Fruit fly (Drosophila melanogaster) whole organism, embryonic: ENCODE results near the gene COX7AL2.

ENCODE experiments used
- B-H2 ChIP-seq: fragments of 200-800 bp; sonication (Bioruptor generic); optimal IDR thresholded peaks from 2 replicates; lab custom pipeline; 2018; ENCODE audit warnings: missing biosample characterization, mild to moderate bottlenecking, missing genetic modification characterization
- BEAF-32 ChIP-seq: fragments of 200-800 bp; sonication (Bioruptor generic); optimal IDR thresholded peaks from 3 replicates; lab custom pipeline; 2017; ENCODE audit warnings: missing biosample characterization, missing genetic modification characterization, mild to moderate bottlenecking, moderate library complexity, missing genetic modification reagents
- CG10267 ChIP-seq: fragments of 200-800 bp; sonication (Bioruptor generic); optimal IDR thresholded peaks from 2 replicates; lab custom pipeline; 2018; ENCODE audit warnings: missing biosample characterization, mild to moderate bottlenecking, missing genetic modification characterization, moderate library complexity
- CG11456 ChIP-seq: fragments of 200-800 bp; sonication (Bioruptor generic); IDR thresholded peaks from 3 replicates; pipeline ENCODE4 v1.3.6; 2022; ENCODE audit warnings: missing biosample characterization, missing genetic modification characterization
- CG12391 ChIP-seq: fragments of 200-800 bp; sonication (Bioruptor generic); optimal IDR thresholded peaks from 3 replicates; lab custom pipeline; 2018; ENCODE audit warnings: missing biosample characterization, mild to moderate bottlenecking, missing genetic modification characterization, moderate library complexity
- CG12769 ChIP-seq: fragments of 200-800 bp; sonication (Bioruptor generic); optimal IDR thresholded peaks from 2 replicates; lab custom pipeline; 2019; ENCODE audit warnings: missing biosample characterization, mild to moderate bottlenecking, missing genetic modification characterization, moderate library complexity
- CG14050 ChIP-seq: fragments of 200-800 bp; sonication (Bioruptor generic); IDR thresholded peaks from 3 replicates; pipeline ENCODE4 v1.3.6; 2022; ENCODE audit warnings: missing biosample characterization, missing genetic modification characterization
- CG14710 ChIP-seq: fragments of 200-800 bp; sonication (Bioruptor generic); optimal IDR thresholded peaks from 3 replicates; lab custom pipeline; 2019; ENCODE audit warnings: missing biosample characterization, mild to moderate bottlenecking, missing genetic modification characterization, moderate library complexity
- CG15269 ChIP-seq: fragments of 200-800 bp; sonication (Bioruptor generic); optimal IDR thresholded peaks from 2 replicates; lab custom pipeline; 2018; ENCODE audit warnings: missing biosample characterization, mild to moderate bottlenecking, missing genetic modification characterization, moderate library complexity
- CG16815 ChIP-seq: fragments of 200-800 bp; sonication (Bioruptor generic); optimal IDR thresholded peaks from 3 replicates; lab custom pipeline; 2017; ENCODE audit warnings: missing biosample characterization, mild to moderate bottlenecking, missing genetic modification characterization
- CG17186 ChIP-seq: fragments of 200-800 bp; sonication (Bioruptor generic); optimal IDR thresholded peaks from 3 replicates; lab custom pipeline; 2017; ENCODE audit warnings: missing biosample characterization, missing genetic modification reagents, missing genetic modification characterization
- CG3163 ChIP-seq: fragments of 200-800 bp; sonication (Bioruptor generic); optimal IDR thresholded peaks from 3 replicates; lab custom pipeline; 2016; ENCODE audit warnings: missing biosample characterization, missing genetic modification characterization
- CG33557 ChIP-seq: fragments of 200-800 bp; sonication (Bioruptor generic); optimal IDR thresholded peaks from 2 replicates; lab custom pipeline; 2019; ENCODE audit warnings: missing biosample characterization, mild to moderate bottlenecking, missing genetic modification characterization, moderate library complexity
- CG34376 ChIP-seq: fragments of 200-800 bp; sonication (Bioruptor generic); optimal IDR thresholded peaks from 2 replicates; lab custom pipeline; 2018; ENCODE audit warnings: missing biosample characterization, mild to moderate bottlenecking, missing genetic modification characterization
- CG4404 ChIP-seq: fragments of 200-800 bp; sonication (Bioruptor generic); IDR thresholded peaks from 2 replicates; pipeline ENCODE4 v1.3.6; 2022; ENCODE audit warnings: missing biosample characterization, missing genetic modification characterization
- CG5245 ChIP-seq: fragments of 200-800 bp; sonication (Bioruptor generic); optimal IDR thresholded peaks from 3 replicates; lab custom pipeline; 2016; ENCODE audit warnings: missing biosample characterization, missing genetic modification characterization
- CG6813 ChIP-seq: fragments of 200-800 bp; sonication (Bioruptor generic); optimal IDR thresholded peaks from 2 replicates; lab custom pipeline; 2017; ENCODE audit warnings: missing biosample characterization, missing genetic modification characterization, mild to moderate bottlenecking, moderate library complexity, missing genetic modification reagents
- CG8359 ChIP-seq: fragments of 200-800 bp; sonication (Bioruptor generic); optimal IDR thresholded peaks from 2 replicates; lab custom pipeline; 2017; ENCODE audit warnings: missing biosample characterization, mild to moderate bottlenecking, missing genetic modification characterization, borderline replicate concordance
- CG9876 ChIP-seq: fragments of 200-800 bp; sonication (Bioruptor generic); optimal IDR thresholded peaks from 2 replicates; lab custom pipeline; 2016; ENCODE audit warnings: missing biosample characterization, missing genetic modification characterization
- Camta ChIP-seq: fragments of 200-800 bp; sonication (Bioruptor generic); optimal IDR thresholded peaks from 2 replicates; lab custom pipeline; 2016; ENCODE audit warnings: missing biosample characterization, missing genetic modification characterization
- Deaf1 ChIP-seq: fragments of 200-800 bp; optimal IDR thresholded peaks from 3 replicates; lab custom pipeline; 2019; ENCODE audit warnings: missing biosample characterization, mild to moderate bottlenecking, missing genetic modification characterization, moderate library complexity
- Dfd ChIP-seq, 2 experiments: fragments of >200 bp; optimal IDR thresholded peaks; 2 replicates each; lab custom pipeline; 2017; ENCODE audit warnings: missing biosample characterization in 2 of 2, missing genetic modification characterization in 2 of 2
- Fer1 ChIP-seq: fragments of 200-800 bp; sonication (Bioruptor generic); optimal IDR thresholded peaks from 2 replicates; lab custom pipeline; 2017; ENCODE audit warnings: missing biosample characterization, mild to moderate bottlenecking, missing genetic modification characterization
- Gsc ChIP-seq: fragments of 200-800 bp; sonication (Bioruptor generic); IDR thresholded peaks from 2 replicates; pipeline ENCODE4 v1.3.6; 2022; ENCODE audit warnings: missing biosample characterization, missing genetic modification characterization
- HLH3B ChIP-seq: fragments of 200-800 bp; sonication (Bioruptor generic); IDR thresholded peaks from 2 replicates; pipeline ENCODE4 v1.3.6; 2022; ENCODE audit warnings: missing biosample characterization, missing genetic modification characterization
- HLH4C ChIP-seq: fragments of 200-800 bp; sonication (Bioruptor generic); IDR thresholded peaks from 3 replicates; pipeline ENCODE4 v1.3.6; 2022; ENCODE audit warnings: missing biosample characterization, missing genetic modification characterization; ENCODE audit not compliant: partially characterized antibody
- HLHmδ ChIP-seq: fragments of 200-800 bp; sonication (Bioruptor generic); optimal IDR thresholded peaks from 2 replicates; lab custom pipeline; 2018; ENCODE audit warnings: missing biosample characterization, mild to moderate bottlenecking, missing genetic modification characterization, moderate library complexity
- HmgZ ChIP-seq: fragments of 200-800 bp; sonication (Bioruptor generic); optimal IDR thresholded peaks from 2 replicates; lab custom pipeline; 2018; ENCODE audit warnings: missing biosample characterization, mild to moderate bottlenecking, missing genetic modification characterization
- Hmr ChIP-seq: fragments of 200-800 bp; sonication (Bioruptor generic); optimal IDR thresholded peaks from 3 replicates; lab custom pipeline; 2017; ENCODE audit warnings: mild to moderate bottlenecking, missing biosample characterization, missing genetic modification reagents, missing genetic modification characterization
- Lpt ChIP-seq: fragments of >200 bp; optimal IDR thresholded peaks from 2 replicates; lab custom pipeline; 2018; ENCODE audit warnings: missing biosample characterization, missing genetic modification characterization
- NC2β ChIP-seq: fragments of 200-800 bp; sonication (Bioruptor generic); optimal IDR thresholded peaks from 2 replicates; lab custom pipeline; 2016; ENCODE audit warnings: missing biosample characterization, missing genetic modification characterization
- Nf-YB ChIP-seq: fragments of 200-800 bp; sonication (Bioruptor generic); optimal IDR thresholded peaks from 3 replicates; lab custom pipeline; 2019; ENCODE audit warnings: missing biosample characterization, mild to moderate bottlenecking, missing genetic modification characterization, moderate library complexity
- Rfx ChIP-seq: fragments of 200-800 bp; sonication (Bioruptor generic); IDR thresholded peaks from 2 replicates; pipeline ENCODE4 v1.3.6; 2022; ENCODE audit warnings: missing biosample characterization, missing genetic modification characterization
- YL-1 ChIP-seq: fragments of 200-800 bp; sonication (Bioruptor generic); optimal IDR thresholded peaks from 3 replicates; lab custom pipeline; 2017; ENCODE audit warnings: missing biosample characterization, mild to moderate bottlenecking, missing genetic modification characterization
- amos ChIP-seq: fragments of 200-800 bp; sonication (Bioruptor generic); IDR thresholded peaks from 2 replicates; pipeline ENCODE4 v1.3.6; 2022; ENCODE audit warnings: missing biosample characterization, missing genetic modification characterization; ENCODE audit not compliant: partially characterized antibody
- ash1 ChIP-seq: fragments of 200-800 bp; sonication (Bioruptor generic); optimal IDR thresholded peaks from 2 replicates; lab custom pipeline; 2018; ENCODE audit warnings: missing biosample characterization, mild to moderate bottlenecking, missing genetic modification characterization
- bowl ChIP-seq: fragments of 200-800 bp; sonication (Bioruptor generic); IDR thresholded peaks from 2 replicates; pipeline ENCODE4 v1.3.6; 2022; ENCODE audit warnings: missing biosample characterization, missing genetic modification characterization
- emc ChIP-seq: fragments of 200-800 bp; sonication (Bioruptor generic); optimal IDR thresholded peaks from 2 replicates; lab custom pipeline; 2016; ENCODE audit warnings: missing biosample characterization, missing genetic modification characterization
- ems ChIP-seq: fragments of 200-800 bp; sonication (Bioruptor generic); optimal IDR thresholded peaks from 3 replicates; lab custom pipeline; 2016; ENCODE audit warnings: missing biosample characterization, missing genetic modification characterization
- grau ChIP-seq: fragments of 200-800 bp; optimal IDR thresholded peaks from 3 replicates; lab custom pipeline; 2019; ENCODE audit warnings: missing biosample characterization, mild to moderate bottlenecking, missing genetic modification characterization, moderate library complexity
- gt ChIP-seq: fragments of 200-800 bp; sonication (Bioruptor generic); IDR thresholded peaks from 2 replicates; pipeline ENCODE4 v1.3.6; 2022; ENCODE audit warnings: missing biosample characterization, missing genetic modification characterization
- knrl ChIP-seq: fragments of 200-800 bp; sonication (Bioruptor generic); IDR thresholded peaks from 3 replicates; pipeline ENCODE4 v1.3.6; 2022; ENCODE audit warnings: missing biosample characterization, missing genetic modification characterization; ENCODE audit not compliant: partially characterized antibody
- nom ChIP-seq: fragments of 200-800 bp; sonication (Bioruptor generic); optimal IDR thresholded peaks from 2 replicates; lab custom pipeline; 2017; ENCODE audit warnings: missing biosample characterization, missing genetic modification characterization, mild to moderate bottlenecking, moderate library complexity, missing genetic modification reagents
- sens-2 ChIP-seq: fragments of 200-800 bp; sonication (Bioruptor generic); IDR thresholded peaks from 2 replicates; pipeline ENCODE4 v1.3.6; 2022; ENCODE audit warnings: missing biosample characterization, missing genetic modification characterization
- stc ChIP-seq: fragments of 200-800 bp; sonication (Bioruptor generic); IDR thresholded peaks from 2 replicates; pipeline ENCODE4 v1.3.6; 2022; ENCODE audit warnings: missing biosample characterization, missing genetic modification characterization
- stwl ChIP-seq: fragments of 200-800 bp; sonication (Bioruptor generic); optimal IDR thresholded peaks from 3 replicates; lab custom pipeline; 2018; ENCODE audit warnings: missing biosample characterization, mild to moderate bottlenecking, missing genetic modification characterization, moderate library complexity
- tna ChIP-seq: fragments of 200-800 bp; sonication (Bioruptor generic); IDR thresholded peaks from 2 replicates; pipeline ENCODE4 v1.3.6; 2022; ENCODE audit warnings: missing biosample characterization, missing genetic modification characterization; ENCODE audit not compliant: partially characterized antibody
- tx ChIP-seq: fragments of 200-800 bp; sonication (Bioruptor generic); optimal IDR thresholded peaks from 2 replicates; lab custom pipeline; 2016; ENCODE audit warnings: missing biosample characterization, missing genetic modification characterization
- wdn ChIP-seq: fragments of 200-800 bp; sonication (Bioruptor generic); IDR thresholded peaks from 2 replicates; pipeline ENCODE4 v1.3.6; 2022; ENCODE audit warnings: missing biosample characterization, missing genetic modification characterization
- z ChIP-seq: fragments of 200-800 bp; sonication (Bioruptor generic); IDR thresholded peaks from 3 replicates; pipeline ENCODE4 v1.3.6; 2022; ENCODE audit warnings: missing biosample characterization, missing genetic modification characterization
- zfh2 ChIP-seq: fragments of 200-800 bp; sonication (Bioruptor generic); optimal IDR thresholded peaks from 2 replicates; lab custom pipeline; 2016; ENCODE audit warnings: missing biosample characterization, missing genetic modification characterization

Gene COX7AL2

dm6 chr2L:2236722-2237121 is 39.0 kb upstream of the COX7AL2 start, which contains the start of gene Sec24CD:
Sec24CD (minus strand) TSS chr2L:2236844.
- TF ChIP-seq HmgZ (tag; lab: Kevin White, UChicago), result peak; percentile 39
- peak; percentile 35 for TF ChIP-seq CG34376
- no peak for TF ChIP-seq stc (GFP tag; lab: Robert Waterston, UW)
- peak; percentile 73 for TF ChIP-seq nom (GFP tag; lab: Kevin White, UChicago)
- no peak for TF ChIP-seq CG6813 (GFP tag; lab: Kevin White, UChicago)
- TF ChIP-seq gt (GFP tag; lab: Robert Waterston, UW), result no peak
- TF ChIP-seq knrl (GFP tag; lab: Robert Waterston, UW), result peak; percentile 59; the same call in 2 of the 3 replicates
- TF ChIP-seq BEAF-32 (GFP tag; lab: Kevin White, UChicago), result peak; percentile 61
- no peak for TF ChIP-seq CG15269 (tag; lab: Kevin White, UChicago)
- TF ChIP-seq CG16815 (GFP tag; lab: Kevin White, UChicago), result no peak
- TF ChIP-seq Deaf1 (tag; lab: Kevin White, UChicago), result no peak
- no peak for TF ChIP-seq CG4404
- TF ChIP-seq NC2β, result no peak
- TF ChIP-seq CG10267, result peak; percentile 68
- no peak for TF ChIP-seq ems (GFP tag; lab: Kevin White, UChicago)
- no peak for TF ChIP-seq CG12769 (tag; lab: Kevin White, UChicago)
- TF ChIP-seq Hmr (GFP tag; lab: Kevin White, UChicago), result no peak
- TF ChIP-seq CG8359 (GFP tag; lab: Kevin White, UChicago), result no peak
- TF ChIP-seq CG9876 (GFP tag; lab: Kevin White, UChicago), result no peak
- no peak for TF ChIP-seq sens-2 (GFP tag; lab: Robert Waterston, UW)
- no peak for TF ChIP-seq tx (GFP tag; lab: Kevin White, UChicago)
- no peak for TF ChIP-seq Camta (GFP tag; lab: Kevin White, UChicago)
- TF ChIP-seq CG17186 (GFP tag; lab: Kevin White, UChicago), result peak; percentile 10
- TF ChIP-seq YL-1 (GFP tag; lab: Kevin White, UChicago), result peak; percentile 91
- no peak for TF ChIP-seq Fer1
- TF ChIP-seq amos (GFP tag; lab: Robert Waterston, UW), result peak; percentile 84; the same call in 1 of the 2 replicates
- TF ChIP-seq HLHmδ, result peak; percentile 56
- peak; percentile 52 for TF ChIP-seq CG12391 (tag; lab: Kevin White, UChicago)
- no peak for TF ChIP-seq zfh2
- no peak for TF ChIP-seq CG3163 (GFP tag; lab: Kevin White, UChicago)
- TF ChIP-seq Rfx (GFP tag; lab: Robert Waterston, UW), result peak; percentile 26; the same call in 1 of the 2 replicates
- no peak for TF ChIP-seq CG5245
- TF ChIP-seq Lpt (GFP tag; lab: Kevin White, UChicago), result no peak
- TF ChIP-seq bowl (GFP tag; lab: Robert Waterston, UW), result no peak
- no peak for TF ChIP-seq Dfd (GFP tag; optimal IDR thresholded peaks at IDR 0.05; lab: Kevin White, UChicago)
- TF ChIP-seq wdn, result no peak
- peak; percentile 92 for TF ChIP-seq stwl (tag; lab: Kevin White, UChicago)
- no peak for TF ChIP-seq HLH3B
- TF ChIP-seq tna (GFP tag; lab: Robert Waterston, UW), result peak; percentile 97
- TF ChIP-seq ash1 (GFP tag; lab: Kevin White, UChicago), result no peak
- TF ChIP-seq Gsc (GFP tag; lab: Robert Waterston, UW), result no peak
- TF ChIP-seq CG11456, result no peak
- TF ChIP-seq CG14050, result no peak
- no peak for TF ChIP-seq z (GFP tag; lab: Robert Waterston, UW)
- peak; percentile 51 for TF ChIP-seq CG14710 (tag; lab: Kevin White, UChicago)
- TF ChIP-seq emc (GFP tag; lab: Kevin White, UChicago), result no peak
- no peak for TF ChIP-seq Nf-YB (GFP tag; lab: Kevin White, UChicago)
- no peak for TF ChIP-seq grau
- TF ChIP-seq HLH4C (GFP tag; lab: Robert Waterston, UW), result peak; percentile 99
- TF ChIP-seq CG33557 (GFP tag; lab: Kevin White, UChicago), result peak; percentile 19
- TF ChIP-seq B-H2 (GFP tag; lab: Kevin White, UChicago), result no peak
